Worm (Caenorhabditis elegans): ENCODE data around the gene ztf-1.

Gene ztf-1

ce11 chrIII:8749487-8749886 lies 42.7 kb downstream of the ztf-1 start, which contains the start of gene sma-2 (continued):
- TF ChIP-seq unc-30 (tag; optimal IDR thresholded peaks at IDR 0.05) (no peak), ama-1 (optimal IDR thresholded peaks at IDR 0.05) (no peak), egl-27 (tag; optimal IDR thresholded peaks at IDR 0.05) (no peak), nhr-84 (tag; optimal IDR thresholded peaks at IDR 0.05) (no peak), nhr-12 (tag; optimal IDR thresholded peaks at IDR 0.05) (no peak), isw-1 (GFP tag; IDR thresholded peaks at IDR 0.05) (no peak), zip-4 (GFP tag; optimal IDR thresholded peaks at IDR 0.05) (no peak), nhr-77 (tag; optimal IDR thresholded peaks at IDR 0.05) (peak; percentile 53), lin-39 (tag; optimal IDR thresholded peaks at IDR 0.05) (no peak), nhr-20 (tag; optimal IDR thresholded peaks at IDR 0.05) (peak; percentile 85), blmp-1 (tag; optimal IDR thresholded peaks at IDR 0.05) (peak; percentile 84), nhr-19 (GFP tag; conservative IDR thresholded peaks at IDR 0.05) (peak; percentile 48), pqm-1 (tag; optimal IDR thresholded peaks at IDR 0.05) (no peak), efl-1 (optimal IDR thresholded peaks at IDR 0.05) (peak; percentile 54 to 55), efl-1 (GFP tag; optimal IDR thresholded peaks at IDR 0.05 in 1 of 2) (peak in 1 of 2 experiments; percentile 94), unc-86 (tag; optimal IDR thresholded peaks at IDR 0.05) (no peak), xbp-1 (tag; optimal IDR thresholded peaks at IDR 0.05) (peak; percentile 32), zag-1 (tag; optimal IDR thresholded peaks at IDR 0.05) (no peak), Y116A8C.19 (tag; optimal IDR thresholded peaks at IDR 0.05; ENCODE audit: borderline replicate concordance) (no peak), C16A3.4 (tag; optimal IDR thresholded peaks at IDR 0.05) (peak; percentile 41), nhr-71 (tag; optimal IDR thresholded peaks at IDR 0.05) (peak; percentile 77), fkh-10 (GFP tag; optimal IDR thresholded peaks at IDR 0.05) (no peak), lin-35 (GFP tag; optimal IDR thresholded peaks at IDR 0.05) (peak; percentile 27 to 78), sox-4 (tag; optimal IDR thresholded peaks at IDR 0.05) (no peak), irx-1 (tag; optimal IDR thresholded peaks at IDR 0.05) (peak; percentile 10), nhr-28 (tag; optimal IDR thresholded peaks at IDR 0.05) (no peak), ceh-88 (GFP tag; IDR thresholded peaks at IDR 0.05) (no peak), sup-37 (GFP tag; optimal IDR thresholded peaks at IDR 0.05) (no peak), ceh-90 (tag; optimal IDR thresholded peaks at IDR 0.05) (no peak), lin-13 (GFP tag; optimal IDR thresholded peaks at IDR 0.05) (peak; percentile 20), aly-2 (tag; optimal IDR thresholded peaks at IDR 0.05) (no peak), hpl-2 (GFP tag; optimal IDR thresholded peaks at IDR 0.05) (peak; percentile 53), hlh-4 (tag; optimal IDR thresholded peaks at IDR 0.05) (no peak), fos-1 (tag; optimal IDR thresholded peaks at IDR 0.05) (no peak), lin-15B (tag; optimal IDR thresholded peaks at IDR 0.05) (no peak), nhr-76 (tag; optimal IDR thresholded peaks at IDR 0.05) (no peak)

ce11 chrIII:8748620-8749019 lies 43.5 kb downstream of the ztf-1 start:
- TF ChIP-seq lin-14 (GFP tag; optimal IDR thresholded peaks at IDR 0.05) (peak; percentile 18), swsn-7 (tag; optimal IDR thresholded peaks at IDR 0.05) (no peak), rnt-1 (tag; optimal IDR thresholded peaks at IDR 0.05) (no peak), efl-3 (GFP tag; optimal IDR thresholded peaks at IDR 0.05) (no peak), ceh-8 (GFP tag; optimal IDR thresholded peaks at IDR 0.05) (no peak), jun-1 (tag; optimal IDR thresholded peaks at IDR 0.05) (peak; percentile 28), hlh-4 (tag; optimal IDR thresholded peaks at IDR 0.05) (no peak), fkh-10 (GFP tag; optimal IDR thresholded peaks at IDR 0.05) (no peak), elt-2 (tag; optimal IDR thresholded peaks at IDR 0.05) (peak; percentile 85), pqm-1 (tag; optimal IDR thresholded peaks at IDR 0.05) (peak; percentile 68)

ce11 chrIII:8745214-8745613 lies 46.9 kb downstream of the ztf-1 start:
- no peak for TF ChIP-seq nhr-11 (tag; optimal IDR thresholded peaks at IDR 0.05)
- no peak for TF ChIP-seq mab-9 (GFP tag; IDR thresholded peaks at IDR 0.05)
- no peak for TF ChIP-seq xbp-1 (tag; optimal IDR thresholded peaks at IDR 0.05)
- no peak for TF ChIP-seq ceh-82 (tag; optimal IDR thresholded peaks at IDR 0.05)
- no peak for TF ChIP-seq elt-2 (tag; optimal IDR thresholded peaks at IDR 0.05)
- no peak for TF ChIP-seq dpl-1 (GFP tag; optimal IDR thresholded peaks at IDR 0.05)
- no peak for TF ChIP-seq nhr-90 (tag; optimal IDR thresholded peaks at IDR 0.05; ENCODE audit: poor library complexity)
- no peak for TF ChIP-seq unc-30 (tag; optimal IDR thresholded peaks at IDR 0.05)
- TF ChIP-seq efl-3 (GFP tag; optimal IDR thresholded peaks at IDR 0.05): no peak
- no peak for TF ChIP-seq ztf-4 (tag; optimal IDR thresholded peaks at IDR 0.05)
- no peak for TF ChIP-seq elt-3 (tag; optimal IDR thresholded peaks at IDR 0.05)
- TF ChIP-seq zip-4 (GFP tag; optimal IDR thresholded peaks at IDR 0.05): no peak
